Worm (Caenorhabditis elegans) whole organism, L2 larva: ENCODE data around the gene Y17D7B.2.

Source experiments
- R02D3.7 ChIP-seq: fragments of 150-350 bp; optimal IDR thresholded peaks from 2 replicates; lab custom pipeline; 2014; ENCODE audit warnings: missing biosample characterization, missing genetic modification characterization
- alr-1 ChIP-seq: fragments of 150-350 bp; optimal IDR thresholded peaks from 2 replicates; lab custom pipeline; 2014; ENCODE audit warnings: missing biosample characterization, missing genetic modification characterization
- ceh-82 ChIP-seq: fragments of 150-350 bp; optimal IDR thresholded peaks from 2 replicates; lab custom pipeline; 2014; ENCODE audit warnings: missing biosample characterization, missing genetic modification characterization
- elt-1 ChIP-seq: fragments of 150-350 bp; optimal IDR thresholded peaks from 2 replicates; lab custom pipeline; 2014; ENCODE audit warnings: missing biosample characterization, missing genetic modification characterization
- elt-3 ChIP-seq: sonication (generic microtip); optimal IDR thresholded peaks from 2 replicates; lab custom pipeline; 2017; ENCODE audit warnings: missing biosample characterization, missing genetic modification characterization
- lin-39 ChIP-seq: fragments of 150-350 bp; optimal IDR thresholded peaks from 2 replicates; lab custom pipeline; 2014; ENCODE audit warnings: missing biosample characterization, missing genetic modification reagents, missing genetic modification characterization
- mdl-1 ChIP-seq, 2 experiments: fragments of 150-350 bp in 1 of 2; sonication (generic microtip) in 1 of 2; optimal IDR thresholded peaks; 2 replicates each; lab custom pipeline; 2017; ENCODE audit warnings: missing biosample characterization in 2 of 2, missing genetic modification characterization in 2 of 2
- nhr-11 ChIP-seq: fragments of 150-350 bp; optimal IDR thresholded peaks from 2 replicates; lab custom pipeline; 2014; ENCODE audit warnings: missing biosample characterization, missing genetic modification characterization
- skn-1 ChIP-seq: sonication (generic microtip); optimal IDR thresholded peaks from 2 replicates; lab custom pipeline; 2017; ENCODE audit warnings: missing biosample characterization, missing genetic modification characterization
- snpc-4 ChIP-seq: fragments of 150-350 bp; optimal IDR thresholded peaks from 2 replicates; lab custom pipeline; 2014; ENCODE audit warnings: missing biosample characterization, missing genetic modification characterization
- unc-55 ChIP-seq: fragments of 150-350 bp; sonication (generic microtip); optimal IDR thresholded peaks from 3 replicates; lab custom pipeline; 2014; ENCODE audit warnings: missing biosample characterization, missing genetic modification reagents, missing genetic modification characterization
- zag-1 ChIP-seq: fragments of 150-350 bp; optimal IDR thresholded peaks from 2 replicates; lab custom pipeline; 2014; ENCODE audit warnings: missing biosample characterization, missing genetic modification characterization
- ztf-4 ChIP-seq: fragments of 150-350 bp; optimal IDR thresholded peaks from 2 replicates; lab custom pipeline; 2014; ENCODE audit warnings: missing biosample characterization, missing genetic modification characterization

DNA sequence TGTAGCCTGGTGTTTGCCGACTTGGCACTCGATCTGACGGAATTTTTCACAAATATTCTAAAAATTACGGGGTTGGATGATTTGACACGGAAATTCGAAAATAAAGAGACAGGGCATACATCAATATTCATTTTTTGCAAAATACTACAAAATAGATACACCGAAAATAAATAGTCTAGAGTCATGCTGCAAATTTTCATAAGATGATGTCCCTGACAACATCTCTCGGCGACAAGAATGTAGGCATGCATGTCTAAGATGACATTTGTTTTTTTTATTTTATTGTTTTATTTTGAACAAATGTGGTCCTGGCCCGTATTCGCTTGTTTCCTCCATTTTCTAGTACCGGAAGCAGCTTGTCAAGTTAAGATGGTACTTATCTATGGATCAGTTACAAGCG lies 16.1 kb upstream of the Y17D7B.2 start, which contains the start of gene clec-256:
- no peak for TF ChIP-seq ceh-82
- TF ChIP-seq mdl-1 (tag; optimal IDR thresholded peaks at IDR 0.05; lab: Kevin White, UChicago): no peak
- TF ChIP-seq lin-39 (tag; lab: Kevin White, UChicago): no peak
- TF ChIP-seq nhr-11: no peak
- no peak for TF ChIP-seq elt-3 (tag; lab: Kevin White, UChicago)
- no peak for TF ChIP-seq unc-55 (GFP tag; lab: Kevin White, UChicago)
- TF ChIP-seq ztf-4 (tag; lab: Kevin White, UChicago): no peak
- TF ChIP-seq snpc-4: no peak
- TF ChIP-seq zag-1 (tag; lab: Kevin White, UChicago): no peak
- no peak for TF ChIP-seq R02D3.7 (tag; lab: Kevin White, UChicago)
- TF ChIP-seq elt-1 (tag; lab: Kevin White, UChicago): no peak
- no peak for TF ChIP-seq alr-1 (tag; lab: Kevin White, UChicago)
- TF ChIP-seq skn-1 (tag; lab: Kevin White, UChicago): no peak
